Worm (Caenorhabditis elegans): ENCODE measurements around the gene ttr-21.

The ttr-21 gene

DNA sequence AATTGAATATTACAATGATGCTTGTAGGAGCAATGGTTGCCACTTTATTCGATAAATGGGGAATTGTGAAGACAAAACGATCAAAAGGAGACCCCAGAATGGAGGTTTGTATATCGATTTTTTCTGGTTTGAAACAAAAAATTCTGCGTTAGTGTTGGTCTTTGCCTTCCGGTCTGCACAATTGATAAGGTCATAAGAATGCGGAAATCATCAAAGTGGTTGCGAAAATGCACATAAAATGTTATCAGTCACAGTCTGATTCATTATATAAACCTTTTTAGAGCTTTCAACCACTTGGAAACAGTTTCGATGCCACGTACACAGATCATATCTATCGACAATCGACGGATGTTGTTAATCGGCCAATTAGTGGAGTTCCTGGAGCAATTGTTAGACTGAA is 39.4 kb upstream of the ttr-21 start:
- TF ChIP-seq nhr-80 (tag; optimal IDR thresholded peaks at IDR 0.05), result peak; percentile 86
- TF ChIP-seq dox-1 (GFP tag; IDR thresholded peaks at IDR 0.05), result peak; percentile 67
- no peak for TF ChIP-seq egrh-3 (GFP tag; IDR thresholded peaks at IDR 0.05)
- TF ChIP-seq cebp-1 (GFP tag; IDR thresholded peaks at IDR 0.05), result no peak
- TF ChIP-seq cebp-1 (tag; optimal IDR thresholded peaks at IDR 0.05), result peak; percentile 1

- peak; percentile 1 for TF ChIP-seq attf-5 (GFP tag; optimal IDR thresholded peaks at IDR 0.05)
- TF ChIP-seq lin-35 (GFP tag; optimal IDR thresholded peaks at IDR 0.05), result peak in 1 of 3 experiments; percentile 29
- TF ChIP-seq dpl-1 (GFP tag; optimal IDR thresholded peaks at IDR 0.05), result no peak
- peak; percentile 86 for TF ChIP-seq nhr-80 (tag; optimal IDR thresholded peaks at IDR 0.05)
- peak; percentile 53 for TF ChIP-seq mcd-1 (GFP tag; IDR thresholded peaks at IDR 0.05)
- peak; percentile 47 for TF ChIP-seq lin-40 (tag; optimal IDR thresholded peaks at IDR 0.05)
- TF ChIP-seq F22D6.2 (tag; optimal IDR thresholded peaks at IDR 0.05), result no peak
- no peak for TF ChIP-seq aptf-3 (GFP tag; IDR thresholded peaks at IDR 0.05)
- TF ChIP-seq ztf-26 (tag; optimal IDR thresholded peaks at IDR 0.05), result peak; percentile 40
- peak; percentile 65 for TF ChIP-seq atf-7 (tag; optimal IDR thresholded peaks at IDR 0.05)
- no peak for TF ChIP-seq attf-6 (GFP tag; IDR thresholded peaks at IDR 0.05)
Observed at ce11 chrV:13892457-13893375, 38.5 kb upstream of the ttr-21 start, which contains the start of gene sptl-3. sptl-3 (plus strand) TSS chrV:13893325.

DNA sequence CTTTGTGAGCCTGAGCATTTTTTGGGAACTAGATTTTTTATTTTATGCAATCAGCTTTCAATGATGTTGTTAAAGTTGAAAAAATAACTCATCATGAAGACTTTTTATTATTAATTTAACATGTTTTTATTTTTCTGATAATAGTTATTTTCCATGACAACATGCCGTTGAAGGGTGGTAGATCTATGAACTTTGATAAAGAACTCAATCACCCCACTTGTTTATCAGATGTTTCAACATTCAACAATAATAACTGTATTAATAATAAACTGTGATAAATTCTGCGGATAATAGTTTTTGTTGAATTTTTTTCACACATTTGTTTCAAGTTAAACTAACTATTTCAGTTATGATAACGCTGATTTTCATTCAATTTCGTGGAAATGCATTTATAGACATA is 37.3 kb upstream of the ttr-21 start:
- TF ChIP-seq lin-54 (GFP tag; optimal IDR thresholded peaks at IDR 0.05), result no peak
- TF ChIP-seq F55B11.4 (tag; optimal IDR thresholded peaks at IDR 0.05; ENCODE audit: borderline replicate concordance, insufficient read depth), result no peak
- TF ChIP-seq nhr-80 (tag; optimal IDR thresholded peaks at IDR 0.05), result peak; percentile 52

ce11 chrV:13890473-13890872 is 36.3 kb upstream of the ttr-21 start, which contains the start of gene lbp-8:
lbp-8 (plus strand) TSS chrV:13890773.
- TF ChIP-seq hlh-12 (tag; optimal IDR thresholded peaks at IDR 0.05) (no peak), dpl-1 (GFP tag; optimal IDR thresholded peaks at IDR 0.05) (no peak), lin-40 (tag; optimal IDR thresholded peaks at IDR 0.05) (no peak), rpc-1 (optimal IDR thresholded peaks at IDR 0.05) (no peak), rpc-1 (tag; optimal IDR thresholded peaks at IDR 0.05) (no peak)

DNA sequence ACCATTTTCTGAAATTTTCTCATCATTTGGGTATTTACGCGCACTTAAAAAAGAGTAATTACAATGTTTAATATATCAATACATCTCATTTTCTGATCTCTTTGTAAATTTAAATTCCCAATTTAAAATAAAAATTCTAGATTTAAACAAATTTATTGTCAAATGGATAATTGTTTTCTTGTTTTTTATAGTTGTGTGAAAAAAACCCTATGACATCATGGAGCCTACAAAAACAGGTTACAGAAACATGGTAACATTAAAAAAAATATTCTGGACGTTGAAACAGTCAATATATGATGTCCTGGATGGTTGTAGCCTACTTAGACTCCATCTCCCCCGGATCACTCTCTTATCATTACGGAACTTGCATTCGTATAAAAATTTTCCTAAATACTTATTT is 35.3 kb upstream of the ttr-21 start, which contains the start of gene spp-12:
Gene spp-12 (plus strand): TSS at position 301 of the 400 bp plus-strand sequence.
- no peak for TF ChIP-seq Y79H2A.3 (GFP tag; conservative IDR thresholded peaks at IDR 0.05)
- TF ChIP-seq snpc-4 (GFP tag; optimal IDR thresholded peaks at IDR 0.05), result no peak
- no peak for TF ChIP-seq snpc-4 (tag; optimal IDR thresholded peaks at IDR 0.05)
- no peak for TF ChIP-seq rpc-1 (optimal IDR thresholded peaks at IDR 0.05)
- no peak for TF ChIP-seq rpc-1 (tag; optimal IDR thresholded peaks at IDR 0.05)
- TF ChIP-seq tlf-1 (GFP tag; optimal IDR thresholded peaks at IDR 0.05), result no peak
- no peak for TF ChIP-seq lin-54 (GFP tag; optimal IDR thresholded peaks at IDR 0.05)
- TF ChIP-seq madf-3 (GFP tag; IDR thresholded peaks at IDR 0.05), result no peak
- TF ChIP-seq lin-35 (GFP tag; optimal IDR thresholded peaks at IDR 0.05), result no peak
- no peak for TF ChIP-seq dox-1 (GFP tag; IDR thresholded peaks at IDR 0.05)
- TF ChIP-seq snpc-1.1 (tag; optimal IDR thresholded peaks at IDR 0.05; ENCODE audit: insufficient read depth), result no peak
- no peak for TF ChIP-seq lsy-27 (tag; optimal IDR thresholded peaks at IDR 0.05; ENCODE audit: borderline replicate concordance, insufficient read depth)
- no peak for TF ChIP-seq nfyb-1 (GFP tag; IDR thresholded peaks at IDR 0.05)
- no peak for TF ChIP-seq pha-4 (tag; optimal IDR thresholded peaks at IDR 0.05)

All from whole organism, young adult.